Fruit fly (Drosophila melanogaster) whole organism, wandering third instar larva: Measurements from ENCODE around the gene Irk1.

Experiments
- GATAd ChIP-seq: sonication (Bioruptor generic); optimal IDR thresholded peaks from 2 replicates; lab custom pipeline; 2016; ENCODE audit warnings: missing biosample characterization, missing genetic modification characterization
- Hr78 ChIP-seq: fragments of >200 bp; optimal IDR thresholded peaks from 2 replicates; lab custom pipeline; 2017; ENCODE audit warnings: missing biosample characterization, missing genetic modification characterization
- N ChIP-seq: fragments of >200 bp; optimal IDR thresholded peaks from 2 replicates; lab custom pipeline; 2018; ENCODE audit warnings: missing biosample characterization, missing external identifiers, missing genetic modification characterization
- Rel ChIP-seq, 2 experiments: fragments of 200-800 bp; sonication (Bioruptor generic) in 1 of 2; optimal IDR thresholded peaks; 2 replicates in 1 of 2; 3 replicates in 1 of 2; lab custom pipeline; 2016 to 2019; ENCODE audit warnings: mild to moderate bottlenecking in 2 of 2, missing biosample characterization in 2 of 2, missing genetic modification characterization in 2 of 2, moderate library complexity in 1 of 2
- dmrt93B ChIP-seq: fragments of 200-800 bp; sonication (Bioruptor generic); optimal IDR thresholded peaks from 2 replicates; lab custom pipeline; 2018; ENCODE audit warnings: missing biosample characterization, mild to moderate bottlenecking, missing genetic modification characterization
- dsf ChIP-seq: sonication (Bioruptor generic); optimal IDR thresholded peaks from 2 replicates; lab custom pipeline; 2016; ENCODE audit warnings: missing biosample characterization, missing genetic modification characterization, borderline replicate concordance
- psq ChIP-seq: fragments of 200-800 bp; sonication (Bioruptor generic); optimal IDR thresholded peaks from 3 replicates; lab custom pipeline; 2017; ENCODE audit warnings: missing biosample characterization, mild to moderate bottlenecking, missing genetic modification characterization, moderate library complexity
- rgr ChIP-seq: fragments of 200-800 bp; sonication (Bioruptor generic); optimal IDR thresholded peaks from 3 replicates; lab custom pipeline; 2016; ENCODE audit warnings: missing biosample characterization, mild to moderate bottlenecking, missing genetic modification characterization
- sv ChIP-seq: fragments of 200-800 bp; sonication (Bioruptor generic); optimal IDR thresholded peaks from 3 replicates; lab custom pipeline; 2016; ENCODE audit warnings: missing biosample characterization, missing genetic modification characterization
- usp ChIP-seq: fragments of >200 bp; optimal IDR thresholded peaks from 2 replicates; lab custom pipeline; 2017; ENCODE audit warnings: missing biosample characterization, missing genetic modification characterization

- TF ChIP-seq dsf (GFP tag; lab: Kevin White, UChicago) = no peak
- no peak for TF ChIP-seq GATAd (GFP tag; lab: Kevin White, UChicago)
- TF ChIP-seq sv (GFP tag; lab: Kevin White, UChicago) = no peak
- TF ChIP-seq dmrt93B (GFP tag; lab: Kevin White, UChicago) = no peak
- no peak for TF ChIP-seq Hr78 (GFP tag; lab: Kevin White, UChicago)
- no peak for TF ChIP-seq rgr (GFP tag; lab: Kevin White, UChicago)
- TF ChIP-seq psq (GFP tag; lab: Kevin White, UChicago) = no peak
- TF ChIP-seq N = no peak
- no peak for TF ChIP-seq Rel (GFP tag; optimal IDR thresholded peaks at IDR 0.05; lab: Kevin White, UChicago)
- no peak for TF ChIP-seq Rel (tag; optimal IDR thresholded peaks at IDR 0.05; lab: Kevin White, UChicago)
- no peak for TF ChIP-seq usp
Observed at dm6 chr3R:23180980-23181630, 13.0 kb downstream of the Irk1 start.
